Worm (Caenorhabditis elegans) whole organism, late embryonic: Measurements from ENCODE around the gene K08D8.2.

Experiments used
- C08G9.2 ChIP-seq: sonication (generic microtip); optimal IDR thresholded peaks from 2 replicates; lab custom pipeline; 2016; ENCODE audit warnings: mild to moderate bottlenecking, missing genetic modification characterization, moderate library complexity, missing compliant biosample characterization
- C38D4.7 ChIP-seq: fragments of 200-800 bp; sonication (Bioruptor generic); optimal IDR thresholded peaks from 2 replicates; lab custom pipeline; 2018; ENCODE audit warnings: mild to moderate bottlenecking, missing genetic modification characterization, moderate library complexity, missing compliant biosample characterization
- F13H6.1 ChIP-seq: sonication (generic microtip); optimal IDR thresholded peaks from 2 replicates; lab custom pipeline; 2016; ENCODE audit warnings: missing genetic modification characterization, missing compliant biosample characterization
- K02D7.2 ChIP-seq: sonication (generic microtip); optimal IDR thresholded peaks from 2 replicates; lab custom pipeline; 2017; ENCODE audit warnings: mild to moderate bottlenecking, missing genetic modification characterization, missing compliant biosample characterization
- T23F11.4 ChIP-seq: fragments of 200-800 bp; sonication (Bioruptor generic); optimal IDR thresholded peaks from 2 replicates; lab custom pipeline; 2018; ENCODE audit warnings: mild to moderate bottlenecking, missing genetic modification characterization, missing compliant biosample characterization
- Y22D7AL.16 ChIP-seq: sonication (generic microtip); optimal IDR thresholded peaks from 2 replicates; lab custom pipeline; 2016; ENCODE audit warnings: missing genetic modification characterization, missing compliant biosample characterization
- ama-1 ChIP-seq: fragments of 150-350 bp; optimal IDR thresholded peaks from 2 replicates; lab custom pipeline; 2014
- ceh-18 ChIP-seq: sonication (generic microtip); optimal IDR thresholded peaks from 2 replicates; lab custom pipeline; 2016; ENCODE audit warnings: missing genetic modification characterization, missing compliant biosample characterization
- ceh-19 ChIP-seq: fragments of 200-800 bp; sonication (Bioruptor generic); optimal IDR thresholded peaks from 2 replicates; lab custom pipeline; 2018; ENCODE audit warnings: mild to moderate bottlenecking, missing genetic modification characterization, missing compliant biosample characterization
- ceh-2 ChIP-seq: sonication (generic microtip); optimal IDR thresholded peaks from 2 replicates; lab custom pipeline; 2016; ENCODE audit warnings: missing genotype, missing genetic modification characterization, missing compliant biosample characterization
- ceh-24 ChIP-seq: sonication (generic microtip); optimal IDR thresholded peaks from 2 replicates; lab custom pipeline; 2016; ENCODE audit warnings: mild to moderate bottlenecking, missing genetic modification characterization, missing compliant biosample characterization
- ceh-34 ChIP-seq: sonication (generic microtip); optimal IDR thresholded peaks from 2 replicates; lab custom pipeline; 2016; ENCODE audit warnings: mild to moderate bottlenecking, missing genetic modification characterization, missing compliant biosample characterization
- ceh-48 ChIP-seq: sonication (generic microtip); optimal IDR thresholded peaks from 2 replicates; lab custom pipeline; 2016; ENCODE audit warnings: missing genetic modification characterization, inconsistent platforms, missing compliant biosample characterization
- ceh-6 ChIP-seq: fragments of 200-800 bp; sonication (Bioruptor generic); optimal IDR thresholded peaks from 2 replicates; lab custom pipeline; 2018; ENCODE audit warnings: mild to moderate bottlenecking, missing genetic modification characterization, missing compliant biosample characterization
- elt-4 ChIP-seq: sonication (generic microtip); optimal IDR thresholded peaks from 2 replicates; lab custom pipeline; 2016; ENCODE audit warnings: missing genetic modification characterization, missing compliant biosample characterization
- eyg-1 ChIP-seq: sonication (generic microtip); optimal IDR thresholded peaks from 2 replicates; lab custom pipeline; 2016; ENCODE audit warnings: missing genotype, missing genetic modification characterization, missing compliant biosample characterization
- fax-1 ChIP-seq: sonication (generic microtip); optimal IDR thresholded peaks from 2 replicates; lab custom pipeline; 2016; ENCODE audit warnings: missing genotype, missing genetic modification characterization, missing compliant biosample characterization
- fkh-10 ChIP-seq: fragments of 150-350 bp; optimal IDR thresholded peaks from 2 replicates; lab custom pipeline; 2014; ENCODE audit warnings: missing biosample characterization, missing genetic modification reagents, missing genetic modification characterization
- hlh-13 ChIP-seq: fragments of 200-800 bp; sonication (Bioruptor generic); optimal IDR thresholded peaks from 2 replicates; lab custom pipeline; 2018; ENCODE audit warnings: mild to moderate bottlenecking, missing genetic modification characterization, missing compliant biosample characterization
- hlh-15 ChIP-seq: sonication (generic microtip); optimal IDR thresholded peaks from 2 replicates; lab custom pipeline; 2016; ENCODE audit warnings: missing genetic modification characterization, missing compliant biosample characterization
- lin-11 ChIP-seq: fragments of 200-800 bp; sonication (Bioruptor generic); optimal IDR thresholded peaks from 2 replicates; lab custom pipeline; 2018; ENCODE audit warnings: mild to moderate bottlenecking, missing genetic modification characterization, missing compliant biosample characterization
- madf-2 ChIP-seq: sonication (generic microtip); optimal IDR thresholded peaks from 2 replicates; lab custom pipeline; 2017; ENCODE audit warnings: missing genetic modification characterization, missing compliant biosample characterization
- nfya-1 ChIP-seq: sonication (generic microtip); optimal IDR thresholded peaks from 2 replicates; lab custom pipeline; 2017; ENCODE audit warnings: missing genetic modification characterization, mild to moderate bottlenecking, missing compliant biosample characterization, antibody characterized with exemption, moderate library complexity
- nhr-11 ChIP-seq: fragments of 150-350 bp; optimal IDR thresholded peaks from 2 replicates; lab custom pipeline; 2014; ENCODE audit warnings: missing biosample characterization, missing genetic modification characterization
- npax-4 ChIP-seq: sonication (generic microtip); optimal IDR thresholded peaks from 2 replicates; lab custom pipeline; 2016; ENCODE audit warnings: missing genetic modification characterization, missing compliant biosample characterization
- pax-1 ChIP-seq: fragments of 150-350 bp; optimal IDR thresholded peaks from 2 replicates; lab custom pipeline; 2014; ENCODE audit warnings: missing biosample characterization, missing genetic modification characterization
- pha-2 ChIP-seq: sonication (generic microtip); optimal IDR thresholded peaks from 2 replicates; lab custom pipeline; 2017; ENCODE audit warnings: mild to moderate bottlenecking, missing genetic modification characterization, missing compliant biosample characterization
- pha-4 ChIP-seq: fragments of 150-350 bp; optimal IDR thresholded peaks from 2 replicates; lab custom pipeline; 2018; ENCODE audit warnings: missing biosample characterization, missing genetic modification reagents, missing genetic modification characterization
- pqm-1 ChIP-seq: sonication (generic microtip); optimal IDR thresholded peaks from 2 replicates; lab custom pipeline; 2016; ENCODE audit warnings: missing genetic modification characterization, missing compliant biosample characterization
- ref-2 ChIP-seq: sonication (generic microtip); optimal IDR thresholded peaks from 2 replicates; lab custom pipeline; 2016; ENCODE audit warnings: missing genetic modification characterization, missing compliant biosample characterization
- rnt-1 ChIP-seq: sonication (generic microtip); optimal IDR thresholded peaks from 2 replicates; lab custom pipeline; 2016; ENCODE audit warnings: missing genetic modification characterization, missing compliant biosample characterization
- sdc-2 ChIP-seq: sonication (generic microtip); optimal IDR thresholded peaks from 2 replicates; lab custom pipeline; 2016; ENCODE audit warnings: missing genotype, missing genetic modification characterization, missing compliant biosample characterization
- syd-9 ChIP-seq: sonication (generic microtip); optimal IDR thresholded peaks from 2 replicates; lab custom pipeline; 2016; ENCODE audit warnings: mild to moderate bottlenecking, missing genetic modification characterization, moderate library complexity, missing compliant biosample characterization
- tbx-2 ChIP-seq: sonication (generic microtip); optimal IDR thresholded peaks from 2 replicates; lab custom pipeline; 2016; ENCODE audit warnings: missing genetic modification characterization, missing compliant biosample characterization
- unc-42 ChIP-seq: sonication (generic microtip); optimal IDR thresholded peaks from 2 replicates; lab custom pipeline; 2016; ENCODE audit warnings: missing genotype, missing genetic modification characterization, missing compliant biosample characterization
- unc-55 ChIP-seq: sonication (generic microtip); optimal IDR thresholded peaks from 2 replicates; lab custom pipeline; 2017; ENCODE audit warnings: missing biosample characterization, missing genetic modification reagents, missing genetic modification characterization
- unc-86 ChIP-seq: sonication (generic microtip); optimal IDR thresholded peaks from 2 replicates; lab custom pipeline; 2016; ENCODE audit warnings: missing genetic modification characterization, missing compliant biosample characterization
- zip-5 ChIP-seq: sonication (generic microtip); optimal IDR thresholded peaks from 2 replicates; lab custom pipeline; 2016; ENCODE audit warnings: missing genetic modification characterization, missing compliant biosample characterization
- ztf-16 ChIP-seq: sonication (generic microtip); optimal IDR thresholded peaks from 2 replicates; lab custom pipeline; 2017; ENCODE audit warnings: missing genetic modification characterization, missing compliant biosample characterization

The K08D8.2 gene

ce11 chrIV:12894996-12895395 is 7.9 kb upstream of the K08D8.2 start, which contains the start of gene K08D8.11:
Gene K08D8.11 (plus strand): TSS chrIV:12895296.
- no peak for TF ChIP-seq ceh-2 (tag; lab: Kevin White, UChicago)
- TF ChIP-seq Y22D7AL.16 (tag; lab: Kevin White, UChicago) = no peak
- no peak for TF ChIP-seq ceh-24 (tag; lab: Kevin White, UChicago)
- TF ChIP-seq pax-1 (tag; lab: Kevin White, UChicago) = no peak

ce11 chrIV:12896371-12896882 is 6.4 kb upstream of the K08D8.2 start, which contains the start of gene K08D8.7:
Gene K08D8.7 (plus strand): TSS chrIV:12896832.
- TF ChIP-seq T23F11.4 (GFP tag; lab: Kevin White, UChicago) = no peak
- no peak for TF ChIP-seq npax-4
- no peak for TF ChIP-seq rnt-1
- no peak for TF ChIP-seq ceh-18
- TF ChIP-seq ceh-48 = no peak
- TF ChIP-seq ceh-6 (GFP tag; lab: Kevin White, UChicago) = no peak
- TF ChIP-seq nhr-11 = no peak
- TF ChIP-seq eyg-1 (tag; lab: Kevin White, UChicago) = no peak
- no peak for TF ChIP-seq pqm-1 (tag; lab: Kevin White, UChicago)

- TF ChIP-seq C38D4.7 = no peak
- TF ChIP-seq fax-1 = no peak
- no peak for TF ChIP-seq hlh-15 (tag; lab: Kevin White, UChicago)
- no peak for TF ChIP-seq unc-42 (tag; lab: Kevin White, UChicago)
- no peak for TF ChIP-seq eyg-1 (tag; lab: Kevin White, UChicago)
- no peak for TF ChIP-seq tbx-2 (tag; lab: Kevin White, UChicago)
- no peak for TF ChIP-seq ceh-34 (tag; lab: Kevin White, UChicago)
- no peak for TF ChIP-seq fkh-10 (GFP tag; lab: Kevin White, UChicago)
- no peak for TF ChIP-seq pha-2
- TF ChIP-seq elt-4 (tag; lab: Kevin White, UChicago) = no peak
- TF ChIP-seq unc-55 (GFP tag; lab: Kevin White, UChicago) = no peak
- no peak for TF ChIP-seq ama-1
- no peak for TF ChIP-seq pax-1 (tag; lab: Kevin White, UChicago)
- no peak for TF ChIP-seq syd-9 (tag; lab: Kevin White, UChicago)
- TF ChIP-seq zip-5 (tag; lab: Kevin White, UChicago) = no peak
- no peak for TF ChIP-seq unc-86 (tag; lab: Kevin White, UChicago)
Observed at ce11 chrIV:12897146-12897545, 5.7 kb upstream of the K08D8.2 start.

ce11 chrIV:12898823-12899222 is 4.0 kb upstream of the K08D8.2 start:
- no peak for TF ChIP-seq pha-2

- no peak for TF ChIP-seq ceh-19
Observed at ce11 chrIV:12899392-12899791, 3.5 kb upstream of the K08D8.2 start, which contains the start of gene K08D8.9. Gene K08D8.9 (plus strand): TSS chrIV:12899692.

- TF ChIP-seq sdc-2 (tag; lab: Kevin White, UChicago) (no peak), madf-2 (no peak), ama-1 (no peak), hlh-13 (GFP tag; lab: Kevin White, UChicago) (no peak), lin-11 (tag; lab: Kevin White, UChicago) (no peak), nfya-1 (tag; lab: Kevin White, UChicago) (no peak), pha-2 (no peak), nhr-11 (no peak), F13H6.1 (tag; lab: Kevin White, UChicago) (no peak), ceh-48 (no peak), ref-2 (tag; lab: Kevin White, UChicago) (no peak), unc-86 (tag; lab: Kevin White, UChicago) (no peak), fax-1 (no peak), pha-4 (tag; lab: Kevin White, UChicago) (no peak), ceh-6 (GFP tag; lab: Kevin White, UChicago) (no peak), zip-5 (tag; lab: Kevin White, UChicago) (no peak), ztf-16 (no peak), K02D7.2 (tag; lab: Kevin White, UChicago) (no peak), C08G9.2 (tag; lab: Kevin White, UChicago) (no peak), fkh-10 (GFP tag; lab: Kevin White, UChicago) (no peak)
Observed at ce11 chrIV:12900267-12900666, 2.6 kb upstream of the K08D8.2 start, which contains the start of gene K08D8.10. Gene K08D8.10 (plus strand): TSS chrIV:12900567.
